Worm (Caenorhabditis elegans) whole organism, L3 larva: ENCODE results near the gene F35C5.1.

Experiments used
- R02D3.7 ChIP-seq: fragments of 150-350 bp; optimal IDR thresholded peaks from 2 replicates; lab custom pipeline; 2014; ENCODE audit warnings: missing biosample characterization, missing genetic modification characterization
- ZK546.5 ChIP-seq: sonication (generic microtip); optimal IDR thresholded peaks from 2 replicates; lab custom pipeline; 2017; ENCODE audit warnings: missing biosample characterization, missing genetic modification characterization
- aly-2 ChIP-seq: fragments of 150-350 bp; optimal IDR thresholded peaks from 2 replicates; lab custom pipeline; 2014; ENCODE audit warnings: missing biosample characterization, missing genetic modification characterization
- ama-1 ChIP-seq: fragments of 150-350 bp; optimal IDR thresholded peaks from 2 replicates; lab custom pipeline; 2018
- ceh-16 ChIP-seq: sonication (generic microtip); optimal IDR thresholded peaks from 2 replicates; lab custom pipeline; 2017; ENCODE audit warnings: missing biosample characterization, missing genetic modification characterization
- ceh-82 ChIP-seq: fragments of 150-350 bp; optimal IDR thresholded peaks from 2 replicates; lab custom pipeline; 2014; ENCODE audit warnings: missing biosample characterization, missing genetic modification characterization
- ceh-9 ChIP-seq: sonication (generic microtip); optimal IDR thresholded peaks from 2 replicates; lab custom pipeline; 2018; ENCODE audit warnings: missing biosample characterization, missing genetic modification characterization
- daf-12 ChIP-seq: fragments of 150-350 bp; optimal IDR thresholded peaks from 2 replicates; lab custom pipeline; 2014; ENCODE audit warnings: missing biosample characterization, missing genetic modification reagents, missing genetic modification characterization
- egl-27 ChIP-seq: sonication (generic microtip); optimal IDR thresholded peaks from 4 replicates; lab custom pipeline; 2017; ENCODE audit warnings: missing biosample characterization, missing genetic modification reagents, missing genetic modification characterization
- elt-1 ChIP-seq: fragments of 150-350 bp; optimal IDR thresholded peaks from 2 replicates; lab custom pipeline; 2014; ENCODE audit warnings: missing biosample characterization, missing genetic modification characterization
- elt-2 ChIP-seq: sonication (generic microtip); optimal IDR thresholded peaks from 2 replicates; lab custom pipeline; 2016; ENCODE audit warnings: missing genetic modification reagents, mild to moderate bottlenecking, missing genetic modification characterization, missing compliant biosample characterization
- eor-1 ChIP-seq, 2 experiments: fragments of 150-350 bp; optimal IDR thresholded peaks; 2 replicates each; lab custom pipeline; 2014 to 2018; ENCODE audit warnings: missing biosample characterization in 2 of 2, missing genetic modification characterization in 2 of 2
- jun-1 ChIP-seq: fragments of 150-350 bp; optimal IDR thresholded peaks from 2 replicates; lab custom pipeline; 2014; ENCODE audit warnings: missing biosample characterization, missing genetic modification reagents, missing genetic modification characterization
- lin-15B ChIP-seq: fragments of 150-350 bp; optimal IDR thresholded peaks from 2 replicates; lab custom pipeline; 2014; ENCODE audit warnings: missing biosample characterization, missing genetic modification characterization
- lin-39 ChIP-seq: fragments of 150-350 bp; optimal IDR thresholded peaks from 2 replicates; lab custom pipeline; 2018; ENCODE audit warnings: missing biosample characterization, missing genetic modification reagents, missing genetic modification characterization
- lsy-12 ChIP-seq: sonication (generic microtip); optimal IDR thresholded peaks from 2 replicates; lab custom pipeline; 2016; ENCODE audit warnings: mild to moderate bottlenecking, missing genetic modification characterization, missing compliant biosample characterization
- nfya-1 ChIP-seq: sonication (generic microtip); optimal IDR thresholded peaks from 2 replicates; lab custom pipeline; 2017; ENCODE audit warnings: missing genetic modification characterization, mild to moderate bottlenecking, missing compliant biosample characterization, antibody characterized with exemption, moderate library complexity; ENCODE audit not compliant: insufficient read depth
- nhr-12 ChIP-seq: fragments of 150-350 bp; optimal IDR thresholded peaks from 2 replicates; lab custom pipeline; 2014; ENCODE audit warnings: missing biosample characterization, missing genetic modification characterization
- nhr-23 ChIP-seq: fragments of 150-350 bp; optimal IDR thresholded peaks from 2 replicates; lab custom pipeline; 2014; ENCODE audit warnings: missing biosample characterization, missing genetic modification reagents, missing genetic modification characterization
- nhr-237 ChIP-seq: fragments of 150-350 bp; optimal IDR thresholded peaks from 2 replicates; lab custom pipeline; 2014; ENCODE audit warnings: missing biosample characterization, missing genetic modification characterization
- nhr-25 ChIP-seq: sonication (generic microtip); optimal IDR thresholded peaks from 2 replicates; lab custom pipeline; 2017; ENCODE audit warnings: missing biosample characterization, missing genetic modification characterization
- nhr-43 ChIP-seq: sonication (generic microtip); optimal IDR thresholded peaks from 2 replicates; lab custom pipeline; 2016; ENCODE audit warnings: mild to moderate bottlenecking, missing genetic modification characterization, missing compliant biosample characterization; ENCODE audit not compliant: poor library complexity, severe bottlenecking
- nhr-77 ChIP-seq: fragments of 150-350 bp; optimal IDR thresholded peaks from 2 replicates; lab custom pipeline; 2014; ENCODE audit warnings: missing biosample characterization, missing genetic modification characterization
- pha-4 ChIP-seq: fragments of 150-350 bp; optimal IDR thresholded peaks from 2 replicates; lab custom pipeline; 2014; ENCODE audit warnings: missing biosample characterization, missing genetic modification reagents, missing genetic modification characterization
- pqm-1 ChIP-seq: fragments of 150-350 bp; optimal IDR thresholded peaks from 2 replicates; lab custom pipeline; 2017; ENCODE audit warnings: missing biosample characterization, missing genetic modification characterization, inconsistent platforms
- sea-2 ChIP-seq: fragments of 150-350 bp; sonication (generic microtip); optimal IDR thresholded peaks from 4 replicates; lab custom pipeline; 2014; ENCODE audit warnings: missing biosample characterization, missing genetic modification reagents, missing genetic modification characterization
- skn-1 ChIP-seq: fragments of 150-350 bp; optimal IDR thresholded peaks from 2 replicates; lab custom pipeline; 2014; ENCODE audit warnings: missing biosample characterization, missing genetic modification characterization
- snpc-4 ChIP-seq: fragments of 150-350 bp; optimal IDR thresholded peaks from 2 replicates; lab custom pipeline; 2014; ENCODE audit warnings: missing biosample characterization, missing genetic modification characterization
- tbx-2 ChIP-seq: sonication (generic microtip); optimal IDR thresholded peaks from 2 replicates; lab custom pipeline; 2016; ENCODE audit warnings: mild to moderate bottlenecking, missing genetic modification characterization, missing compliant biosample characterization
- unc-39 ChIP-seq: sonication (generic microtip); optimal IDR thresholded peaks from 4 replicates; lab custom pipeline; 2017; ENCODE audit warnings: missing biosample characterization, missing genetic modification characterization
- unc-62 ChIP-seq: fragments of 150-350 bp; sonication (generic microtip); optimal IDR thresholded peaks from 4 replicates; lab custom pipeline; 2014; ENCODE audit warnings: missing biosample characterization, missing genetic modification reagents, missing genetic modification characterization
- zag-1 ChIP-seq: fragments of 150-350 bp; optimal IDR thresholded peaks from 2 replicates; lab custom pipeline; 2014; ENCODE audit warnings: missing biosample characterization, missing genetic modification characterization
- ztf-11 ChIP-seq: fragments of 150-350 bp; optimal IDR thresholded peaks from 2 replicates; lab custom pipeline; 2014; ENCODE audit warnings: missing biosample characterization, missing genetic modification characterization
- ztf-4 ChIP-seq: fragments of 150-350 bp; optimal IDR thresholded peaks from 2 replicates; lab custom pipeline; 2014; ENCODE audit warnings: missing biosample characterization, missing genetic modification characterization

The F35C5.1 gene

DNA sequence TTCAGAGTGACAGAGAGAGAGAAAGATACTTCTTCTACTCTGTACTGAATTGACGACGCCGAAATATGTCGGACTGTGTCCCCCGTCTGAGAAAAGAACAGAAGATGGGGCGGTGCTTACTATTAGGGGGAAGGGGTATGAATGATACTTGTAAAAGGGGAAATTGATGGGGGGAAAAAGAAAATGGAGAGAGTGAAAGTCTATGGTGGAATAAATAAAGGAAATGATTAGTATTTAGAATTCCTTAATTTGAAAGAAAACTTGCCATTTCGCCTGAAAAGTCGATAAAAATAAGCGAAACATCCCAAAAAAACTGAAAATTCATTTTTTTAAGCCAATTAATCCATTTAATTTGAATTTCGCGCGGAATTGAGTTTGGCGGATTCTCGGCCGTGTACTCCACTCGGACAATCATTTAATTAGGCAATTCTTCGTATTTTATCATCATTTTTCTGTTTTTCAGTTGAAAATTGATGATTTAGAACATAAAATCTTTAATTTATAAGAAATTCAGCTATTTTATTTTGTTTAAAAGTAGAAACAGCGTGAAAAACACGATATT, 34.0 kb downstream of the F35C5.1 start, which contains the start of gene F35C5.12:
Gene F35C5.12 (minus strand): TSS at position 51 of the 562 bp plus-strand sequence.
- TF ChIP-seq nhr-77 (tag; lab: Kevin White, UChicago) = no peak
- TF ChIP-seq skn-1 (tag; lab: Kevin White, UChicago) = peak; percentile 66
- no peak for TF ChIP-seq zag-1 (tag; lab: Kevin White, UChicago)
- TF ChIP-seq nhr-43 (tag; lab: Kevin White, UChicago) = no peak
- no peak for TF ChIP-seq snpc-4 (tag; lab: Kevin White, UChicago)
- TF ChIP-seq lsy-12 (tag; lab: Kevin White, UChicago) = peak; percentile 23
- peak; percentile 39 for TF ChIP-seq nfya-1
- TF ChIP-seq sea-2 (GFP tag; lab: Kevin White, UChicago) = no peak
- no peak for TF ChIP-seq ceh-9 (tag; lab: Kevin White, UChicago)
- no peak for TF ChIP-seq nhr-237 (tag; lab: Kevin White, UChicago)
- TF ChIP-seq nhr-23 (tag; lab: Kevin White, UChicago) = peak; percentile 67
- no peak for TF ChIP-seq aly-2 (tag; lab: Kevin White, UChicago)
- TF ChIP-seq elt-2 (tag; lab: Kevin White, UChicago) = peak; percentile 8
- no peak for TF ChIP-seq ama-1 (lab: Kevin White, UChicago)
- TF ChIP-seq daf-12 = no peak
- peak; percentile 48 for TF ChIP-seq pha-4 (tag; lab: Kevin White, UChicago)
- TF ChIP-seq lin-15B (tag; lab: Kevin White, UChicago) = peak; percentile 6
- no peak for TF ChIP-seq R02D3.7 (tag; lab: Kevin White, UChicago)

DNA sequence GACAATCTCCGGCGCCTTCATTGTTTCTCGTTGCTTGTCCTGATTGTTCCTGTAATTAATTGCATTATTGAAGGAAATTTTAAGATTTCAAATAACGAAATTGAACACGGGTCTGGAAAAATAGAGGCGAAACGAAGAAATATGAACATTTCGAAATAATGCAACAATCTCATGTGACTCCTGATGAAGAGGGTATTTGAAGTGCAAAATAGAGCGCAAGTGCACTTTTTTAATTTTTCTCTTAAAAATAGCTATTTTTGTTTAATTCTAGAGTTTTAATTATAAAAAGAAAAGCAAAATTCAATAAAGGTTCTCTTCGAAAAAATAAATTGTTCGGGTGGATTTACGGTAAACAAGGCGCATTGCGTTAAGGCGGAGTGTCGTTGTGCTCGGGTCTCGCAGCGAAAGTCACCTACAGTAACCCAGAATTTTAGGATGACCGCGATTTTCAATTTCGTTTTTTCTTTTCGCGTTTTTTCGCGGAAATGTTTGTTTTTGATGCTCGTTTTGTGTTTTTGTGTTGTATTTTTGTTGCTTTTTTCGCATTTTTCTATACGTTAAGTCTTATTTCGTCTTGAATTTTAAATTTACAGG, 38.5 kb downstream of the F35C5.1 start, which contains the start of the genes F58G1.2 and wago-4:
Gene F58G1.2 (minus strand): TSS at position 51 of the 594 bp plus-strand sequence.
Gene wago-4 (plus strand): TSS at position 592 of the 594 bp plus-strand sequence.
- TF ChIP-seq ama-1 (lab: Kevin White, UChicago) (no peak), lin-15B (tag; lab: Kevin White, UChicago) (peak; percentile 61), egl-27 (no peak), nhr-43 (tag; lab: Kevin White, UChicago) (no peak), R02D3.7 (tag; lab: Kevin White, UChicago) (peak; percentile 88)
- TF ChIP-seq, all 47 proteins: peak for 2

DNA sequence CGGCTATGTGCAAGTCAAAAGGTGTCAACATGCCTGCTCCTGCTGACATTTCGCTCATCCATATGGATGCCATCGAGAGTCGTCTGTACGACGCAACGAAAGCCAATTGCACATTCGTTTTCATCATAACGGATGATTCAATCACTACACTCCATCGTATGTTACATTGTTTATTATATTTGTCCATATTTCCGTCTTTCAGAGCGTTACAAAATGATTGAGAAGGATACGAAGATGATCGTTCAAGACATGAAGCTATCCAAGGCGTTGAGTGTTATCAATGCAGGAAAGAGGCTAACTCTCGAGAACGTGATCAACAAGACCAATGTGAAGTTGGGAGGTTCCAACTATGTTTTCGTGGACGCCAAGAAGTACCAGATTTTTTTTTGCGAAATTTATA, 40.9 kb downstream of the F35C5.1 start:
- no peak for TF ChIP-seq ZK546.5 (tag; lab: Kevin White, UChicago)

DNA sequence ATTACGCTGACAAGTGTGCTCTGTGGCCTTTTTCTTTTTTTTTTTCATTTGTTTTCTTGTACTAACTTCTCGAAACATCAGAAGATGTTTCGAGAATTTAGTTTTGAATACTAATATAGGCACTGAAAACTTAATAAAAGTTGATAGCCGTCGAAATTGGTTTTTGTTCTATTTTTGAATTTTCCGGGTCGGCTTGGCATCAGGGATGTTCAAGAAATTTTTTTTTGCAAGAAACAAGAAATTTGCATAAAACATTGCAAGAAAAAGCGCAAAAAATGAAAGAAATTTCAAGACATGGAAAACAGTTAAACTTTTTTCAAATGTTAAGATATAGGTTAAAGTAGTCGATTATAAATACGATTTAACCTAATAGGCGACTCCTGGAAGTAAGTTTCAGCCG, 42.6 kb downstream of the F35C5.1 start:
- TF ChIP-seq ceh-16 (no peak), unc-62 (GFP tag; lab: Kevin White, UChicago) (no peak), R02D3.7 (tag; lab: Kevin White, UChicago) (no peak), nhr-237 (tag; lab: Kevin White, UChicago) (no peak), unc-39 (tag; lab: Kevin White, UChicago) (no peak), nhr-43 (tag; lab: Kevin White, UChicago) (no peak), lin-39 (tag; lab: Kevin White, UChicago) (no peak), ceh-82 (tag; lab: Kevin White, UChicago) (no peak), pha-4 (tag; lab: Kevin White, UChicago) (no peak), ztf-4 (tag; lab: Kevin White, UChicago) (no peak), nhr-12 (tag; lab: Kevin White, UChicago) (no peak), jun-1 (tag; lab: Kevin White, UChicago) (no peak), zag-1 (tag; lab: Kevin White, UChicago) (no peak), elt-1 (no peak), tbx-2 (tag; lab: Kevin White, UChicago) (no peak), aly-2 (tag; lab: Kevin White, UChicago) (no peak)

DNA sequence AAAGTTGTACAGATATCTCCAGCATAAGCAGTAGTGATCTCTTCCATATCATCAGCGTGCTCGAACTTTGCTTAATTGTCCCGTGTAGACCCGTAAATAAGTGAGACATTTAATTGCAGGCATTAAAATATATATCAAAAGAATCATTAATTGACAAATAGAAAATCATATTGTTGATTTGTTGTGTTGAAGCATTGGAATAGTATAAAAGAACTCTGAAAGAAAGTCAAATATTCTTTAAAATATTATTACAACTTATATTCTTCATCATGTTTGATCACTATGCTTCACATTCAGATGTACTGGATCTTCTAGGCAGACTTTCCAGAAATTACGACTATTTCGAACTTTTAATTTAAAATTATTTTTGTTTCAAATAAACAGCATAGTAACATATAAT, 44.9 kb downstream of the F35C5.1 start, which contains the start of gene F58G1.8:
Gene F58G1.8 (minus strand): TSS at position 101 of the 400 bp plus-strand sequence.
- TF ChIP-seq elt-1 (no peak), eor-1 (tag; optimal IDR thresholded peaks at IDR 0.05; lab: Kevin White, UChicago) (no peak), ztf-11 (tag; lab: Kevin White, UChicago) (no peak), pqm-1 (no peak), ama-1 (lab: Kevin White, UChicago) (no peak), nfya-1 (no peak), ceh-82 (tag; lab: Kevin White, UChicago) (no peak), nhr-23 (tag; lab: Kevin White, UChicago) (no peak), ceh-16 (no peak), nhr-25 (no peak), jun-1 (tag; lab: Kevin White, UChicago) (no peak), lin-39 (tag; lab: Kevin White, UChicago) (no peak)
- TF ChIP-seq, all 47 proteins: peak for 0
